Worm (Caenorhabditis elegans): ENCODE results near the gene T04A6.3.
"Not testable (repeated sequence)": the region's sequence is repeated elsewhere in the genome, so short reads cannot be mapped to it uniquely, and the experiment has no call there.

The T04A6.3 gene

ce11 chrIII:7609168-7609567 is 1.0 kb upstream of the T04A6.3 start, which contains the start of gene nsph-4.3:
Gene nsph-4.3 (minus strand): TSS chrIII:7609268.
- TF ChIP-seq unc-62 (GFP tag; optimal IDR thresholded peaks at IDR 0.05): no peak

- TF ChIP-seq unc-62 (GFP tag; optimal IDR thresholded peaks at IDR 0.05): not testable (repeated sequence)
These were observed 13.6 kb downstream of the T04A6.3 start, which contains the start of gene Y80D4G.2 for ce11 chrIII:7594482-7594881. Gene Y80D4G.2 (minus strand): TSS chrIII:7594582.

- no peak for TF ChIP-seq unc-62 (GFP tag; optimal IDR thresholded peaks at IDR 0.05)
These were observed 14.7 kb downstream of the T04A6.3 start, which contains the start of gene R13A5.11 for ce11 chrIII:7593285-7593928. Gene R13A5.11 (minus strand): TSS chrIII:7593335.

DNA sequence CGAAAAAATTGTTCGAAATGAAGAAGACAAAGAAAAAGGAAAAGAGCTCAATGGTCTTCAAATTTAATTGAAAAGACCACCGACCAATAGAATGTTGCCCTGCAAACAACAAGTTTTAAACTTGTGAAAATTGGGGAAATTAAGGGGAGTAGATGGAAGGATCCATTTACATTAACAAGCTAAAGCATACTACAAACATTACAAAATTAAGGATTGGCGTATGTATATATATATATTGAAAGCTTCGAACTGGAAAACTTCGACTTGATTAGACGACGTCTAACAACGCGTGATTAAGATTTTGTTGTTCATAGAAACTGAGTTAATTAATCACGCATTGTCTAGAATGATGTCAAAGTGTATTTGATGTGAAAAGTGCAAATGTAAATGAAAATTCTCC is 19.9 kb downstream of the T04A6.3 start, which contains the start of gene R13A5.15:
Gene R13A5.15 (minus strand): TSS at position 101 of the 400 bp plus-strand sequence.
- TF ChIP-seq unc-62 (GFP tag; optimal IDR thresholded peaks at IDR 0.05): no peak

DNA sequence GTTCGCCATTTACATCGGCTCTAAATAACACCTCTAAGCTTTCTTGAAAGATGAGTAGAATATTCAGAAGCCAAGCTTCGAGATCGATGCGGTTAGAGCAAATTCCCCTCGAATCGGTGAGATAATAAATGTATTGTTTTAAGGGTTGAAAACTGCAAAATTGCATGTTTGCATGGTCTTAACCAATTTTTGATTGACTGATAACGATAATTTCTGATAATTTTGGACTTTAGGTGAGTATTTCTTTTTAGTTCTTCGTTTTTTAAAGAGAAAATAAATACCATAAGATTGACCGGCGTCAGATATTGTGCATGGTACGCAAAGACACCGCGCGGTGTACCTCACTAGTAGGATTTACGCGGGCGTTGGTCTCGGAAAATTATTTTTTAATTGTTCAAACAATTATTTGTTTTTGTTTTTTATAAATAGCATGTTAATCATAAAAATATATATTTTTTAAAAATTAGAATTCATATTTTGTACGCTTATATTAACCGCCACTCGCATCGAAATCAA is 23.9 kb downstream of the T04A6.3 start, which contains the start of gene cup-5:
Gene cup-5 (plus strand): TSS at position 51 of the 516 bp plus-strand sequence.
- no peak for TF ChIP-seq unc-62 (GFP tag; optimal IDR thresholded peaks at IDR 0.05)

- TF ChIP-seq unc-62 (GFP tag; optimal IDR thresholded peaks at IDR 0.05): no peak
These were observed 25.2 kb downstream of the T04A6.3 start, which contains the start of gene R13A5.10 for ce11 chrIII:7582885-7583284. Gene R13A5.10 (minus strand): TSS chrIII:7582985.

DNA sequence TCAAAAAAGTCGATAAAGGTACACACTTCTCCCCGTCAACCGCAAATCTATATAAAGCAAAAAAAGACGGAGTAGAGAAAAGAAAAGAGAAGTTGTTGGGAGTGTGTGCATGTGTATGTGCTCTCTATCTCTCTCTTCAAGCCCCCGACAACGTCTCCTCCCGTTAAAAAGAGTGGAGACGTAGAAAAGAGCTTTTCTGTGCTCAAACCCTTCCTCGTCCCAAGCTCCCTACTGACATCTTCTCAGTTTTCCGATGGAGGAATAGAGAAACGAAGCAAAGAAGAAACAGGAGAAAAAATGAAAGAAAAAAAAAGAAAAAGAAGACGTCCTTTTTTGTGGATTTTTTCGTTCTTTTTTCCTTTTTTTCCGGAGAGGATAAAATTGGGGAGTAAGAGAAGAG is 27.5 kb downstream of the T04A6.3 start:
- no peak for TF ChIP-seq unc-62 (GFP tag; optimal IDR thresholded peaks at IDR 0.05)

ce11 chrIII:7579324-7579723 is 28.8 kb downstream of the T04A6.3 start, which contains the start of gene mfsd-6:
Gene mfsd-6 (minus strand): TSS chrIII:7579411.
- no peak for TF ChIP-seq unc-62 (GFP tag; optimal IDR thresholded peaks at IDR 0.05)

DNA sequence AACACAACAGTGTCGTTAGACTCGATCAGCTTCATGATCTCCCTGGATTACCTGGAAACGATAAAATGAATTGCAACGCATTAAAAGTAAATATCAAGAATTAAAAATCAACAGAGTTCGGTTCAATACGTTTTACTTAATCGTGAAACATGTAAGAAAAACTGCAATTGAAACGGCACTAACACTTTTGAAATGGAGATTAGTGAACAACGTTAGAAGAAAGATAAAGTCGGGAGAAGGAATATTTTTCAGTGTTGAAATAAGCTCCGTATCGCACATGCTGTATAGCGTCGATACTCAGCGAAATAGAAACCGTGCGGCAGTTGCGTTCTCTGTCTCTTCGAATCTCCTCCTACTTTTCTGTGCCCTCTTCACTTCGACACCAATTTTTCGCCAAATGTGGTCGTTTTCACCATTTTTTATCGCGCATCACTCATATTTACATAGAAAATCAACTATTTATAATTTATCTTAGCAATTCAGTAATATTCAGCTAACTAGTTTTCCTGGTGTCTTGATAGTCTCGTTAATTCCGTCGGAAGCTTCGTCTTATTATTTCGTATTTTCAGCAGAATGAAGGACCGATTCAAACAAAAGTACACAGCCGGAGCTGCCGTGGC is 35.2 kb downstream of the T04A6.3 start, which contains the start of the genes rpl-9 and lpd-7:
Gene rpl-9 (minus strand): TSS at position 51 of the 620 bp plus-strand sequence.
Gene lpd-7 (plus strand): TSS at position 570 of the 620 bp plus-strand sequence.
- TF ChIP-seq unc-62 (GFP tag; optimal IDR thresholded peaks at IDR 0.05): no peak

ce11 chrIII:7571726-7572125 is 36.4 kb downstream of the T04A6.3 start:
- TF ChIP-seq unc-62 (GFP tag; optimal IDR thresholded peaks at IDR 0.05): no peak

ce11 chrIII:7570083-7570695 is 37.9 kb downstream of the T04A6.3 start, which contains the start of gene R13A5.7:
Gene R13A5.7 (minus strand): TSS chrIII:7570133.
- TF ChIP-seq unc-62 (GFP tag; optimal IDR thresholded peaks at IDR 0.05): no peak

ce11 chrIII:7566098-7566497 is 42.0 kb downstream of the T04A6.3 start, which contains the start of gene ttr-32:
Gene ttr-32 (plus strand): TSS chrIII:7566411.
- TF ChIP-seq unc-62 (GFP tag; optimal IDR thresholded peaks at IDR 0.05): no peak

- no peak for TF ChIP-seq unc-62 (GFP tag; optimal IDR thresholded peaks at IDR 0.05)
These were observed 42.9 kb downstream of the T04A6.3 start, which contains the start of gene ttr-8 for ce11 chrIII:7565247-7565646. Gene ttr-8 (minus strand): TSS chrIII:7565347.

DNA sequence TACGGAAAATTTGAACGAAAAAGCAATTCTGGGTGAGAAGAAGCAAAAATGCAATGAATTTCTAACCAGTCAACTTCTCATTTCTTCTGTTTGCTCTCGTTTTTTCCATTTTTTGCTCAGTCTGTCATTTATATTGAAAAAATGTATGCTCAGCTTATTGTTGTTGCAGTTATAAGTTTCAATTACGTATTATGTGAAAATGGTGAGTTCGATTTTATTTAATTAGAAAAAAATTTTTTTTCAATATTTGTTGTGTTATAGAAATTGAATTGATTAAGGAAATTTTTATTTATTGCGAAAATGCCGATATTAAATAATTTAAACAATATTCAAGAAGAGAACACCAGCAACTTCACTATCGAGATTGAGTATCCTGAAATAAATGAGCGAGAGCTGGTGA is 46.3 kb downstream of the T04A6.3 start, which contains the start of gene lgc-12:
Gene lgc-12 (plus strand): TSS at position 301 of the 400 bp plus-strand sequence.
- no peak for TF ChIP-seq unc-62 (GFP tag; optimal IDR thresholded peaks at IDR 0.05)

ce11 chrIII:7559869-7560268 is 48.3 kb downstream of the T04A6.3 start:
- no peak for TF ChIP-seq unc-62 (GFP tag; optimal IDR thresholded peaks at IDR 0.05)

DNA sequence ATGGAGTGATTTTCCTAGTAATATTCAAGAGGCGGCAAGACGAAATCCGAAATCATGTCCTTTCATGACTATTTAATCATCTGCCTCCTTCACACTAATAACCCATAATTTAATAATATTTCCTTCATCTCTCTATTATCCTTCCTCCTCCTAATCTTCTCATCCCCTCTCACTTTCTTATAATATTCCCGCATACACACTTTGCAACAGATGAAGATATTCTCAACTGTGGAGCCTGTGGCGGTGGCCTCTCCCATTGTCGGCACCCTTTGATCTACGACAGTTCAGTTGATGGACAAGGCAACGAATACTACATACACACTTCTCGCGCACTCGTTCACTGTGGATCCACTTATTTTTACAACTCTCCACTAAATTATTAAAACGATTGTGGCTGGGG is 49.5 kb downstream of the T04A6.3 start:
- no peak for TF ChIP-seq unc-62 (GFP tag; optimal IDR thresholded peaks at IDR 0.05)

Data from whole organism, dauer.